Worm (Caenorhabditis elegans) whole organism, L1 larva: ENCODE measurements around the gene T24C12.3.

Experiments
- alr-1 ChIP-seq: fragments of 200-800 bp; sonication (Bioruptor generic); optimal IDR thresholded peaks from 2 replicates; lab custom pipeline; 2018; ENCODE audit warnings: borderline replicate concordance, mild to moderate bottlenecking, missing genetic modification characterization, missing compliant biosample characterization
- aly-2 ChIP-seq: fragments of 150-350 bp; optimal IDR thresholded peaks from 2 replicates; lab custom pipeline; 2014; ENCODE audit warnings: missing biosample characterization, missing genetic modification characterization
- blmp-1 ChIP-seq: fragments of 150-350 bp; optimal IDR thresholded peaks from 2 replicates; lab custom pipeline; 2014; ENCODE audit warnings: missing biosample characterization, missing genetic modification characterization
- grh-1 ChIP-seq: fragments of 200-800 bp; sonication (Bioruptor generic); IDR thresholded peaks from 2 replicates; pipeline ENCODE4 v1.3.6; 2022; ENCODE audit warnings: missing genetic modification reagents, missing genetic modification characterization, missing compliant biosample characterization
- jun-1 ChIP-seq: fragments of 150-350 bp; optimal IDR thresholded peaks from 2 replicates; lab custom pipeline; 2014; ENCODE audit warnings: missing biosample characterization, missing genetic modification reagents, missing genetic modification characterization
- nhr-237 ChIP-seq: fragments of 150-350 bp; optimal IDR thresholded peaks from 2 replicates; lab custom pipeline; 2014; ENCODE audit warnings: missing biosample characterization, missing genetic modification characterization
- nhr-28 ChIP-seq: fragments of 150-350 bp; optimal IDR thresholded peaks from 2 replicates; lab custom pipeline; 2014; ENCODE audit warnings: missing biosample characterization, missing genetic modification characterization
- sox-4 ChIP-seq: sonication (generic microtip); optimal IDR thresholded peaks from 2 replicates; lab custom pipeline; 2016; ENCODE audit warnings: missing genetic modification characterization, missing compliant biosample characterization

ce11 chrX:2220850-2221249, 17.2 kb upstream of the T24C12.3 start, which contains the start of gene hex-1:
- TF ChIP-seq alr-1 (tag; lab: Kevin White, UChicago), result no peak
- no peak for TF ChIP-seq sox-4 (tag; lab: Kevin White, UChicago)
- no peak for TF ChIP-seq nhr-237 (tag; lab: Kevin White, UChicago)
- TF ChIP-seq grh-1, result no peak
- no peak for TF ChIP-seq nhr-28 (tag; lab: Kevin White, UChicago)
- no peak for TF ChIP-seq aly-2 (tag; lab: Kevin White, UChicago)
- no peak for TF ChIP-seq jun-1
- no peak for TF ChIP-seq blmp-1
